Worm (Caenorhabditis elegans): ENCODE results near the gene C16C8.18.

DNA sequence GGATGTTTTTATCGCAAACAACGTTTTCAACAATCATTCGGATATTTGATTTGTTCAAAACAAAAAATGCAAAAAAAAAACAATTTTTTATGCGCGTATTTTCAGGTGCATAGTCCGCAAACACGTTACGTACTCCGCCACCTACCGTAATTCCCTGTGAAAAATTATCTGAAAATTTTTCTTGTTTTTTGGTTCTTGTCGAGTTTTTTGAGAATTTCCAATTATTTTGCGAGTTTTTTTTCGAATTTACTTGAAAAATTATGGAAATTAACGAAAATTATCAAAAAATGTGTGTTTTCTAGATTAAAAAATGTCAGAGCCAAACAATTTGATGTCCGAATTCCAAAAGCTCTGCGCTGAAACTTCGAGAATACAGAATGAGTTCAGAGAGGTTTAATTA, 22.9 kb downstream of the C16C8.18 start, which contains the start of gene C16C8.12:
- TF ChIP-seq mbf-1 (tag; optimal IDR thresholded peaks at IDR 0.05) (no peak), unc-39 (tag; optimal IDR thresholded peaks at IDR 0.05) (no peak), aly-2 (tag; optimal IDR thresholded peaks at IDR 0.05) (no peak), ama-1 (optimal IDR thresholded peaks at IDR 0.05) (no peak), unc-55 (GFP tag; optimal IDR thresholded peaks at IDR 0.05) (no peak), alr-1 (tag; optimal IDR thresholded peaks at IDR 0.05) (no peak), nhr-21 (tag; optimal IDR thresholded peaks at IDR 0.05) (no peak), ztf-11 (tag; optimal IDR thresholded peaks at IDR 0.05) (no peak)

All from whole organism, L2 larva.